Worm (Caenorhabditis elegans): ENCODE results near the gene cul-2.

- no peak for TF ChIP-seq ztf-11 (tag; optimal IDR thresholded peaks at IDR 0.05)
- TF ChIP-seq unc-62 (GFP tag; optimal IDR thresholded peaks at IDR 0.05): no peak
- no peak for TF ChIP-seq lin-39 (tag; optimal IDR thresholded peaks at IDR 0.05)
- no peak for TF ChIP-seq nhr-28 (tag; optimal IDR thresholded peaks at IDR 0.05)
- no peak for TF ChIP-seq fkh-10 (GFP tag; optimal IDR thresholded peaks at IDR 0.05)
Observed at ce11 chrIII:13644279-13644678, 42.8 kb upstream of the cul-2 start.
